Worm (Caenorhabditis elegans): ENCODE measurements around the gene Y32G9A.2.

Gene Y32G9A.2

ce11 chrV:1870515-1870940 is 47.8 kb upstream of the Y32G9A.2 start (continued):
- TF ChIP-seq nhr-90 (tag; optimal IDR thresholded peaks at IDR 0.05) = no peak
- TF ChIP-seq ztf-18 (tag; optimal IDR thresholded peaks at IDR 0.05) = peak; percentile 86
- TF ChIP-seq F57C9.4 (tag; optimal IDR thresholded peaks at IDR 0.05) = no peak
- no peak; the same call in 1 of the 2 replicates for TF ChIP-seq Y56A3A.18 (GFP tag; IDR thresholded peaks at IDR 0.05)
- TF ChIP-seq snpc-4 (GFP tag; optimal IDR thresholded peaks at IDR 0.05) = no peak
- TF ChIP-seq snpc-4 (tag; optimal IDR thresholded peaks at IDR 0.05) = peak in 2 of 4 experiments; percentile 2 to 9
- TF ChIP-seq nhr-120 (GFP tag; IDR thresholded peaks at IDR 0.05) = no peak
- no peak for TF ChIP-seq bed-2 (GFP tag; IDR thresholded peaks at IDR 0.05)
- TF ChIP-seq nfya-1 (tag; optimal IDR thresholded peaks at IDR 0.05; ENCODE audit: borderline replicate concordance, insufficient read depth) = no peak
- TF ChIP-seq sptf-2 (GFP tag; optimal IDR thresholded peaks at IDR 0.05) = peak; percentile 34
- TF ChIP-seq athp-1 (tag; optimal IDR thresholded peaks at IDR 0.05) = no peak
- TF ChIP-seq rpc-1 (optimal IDR thresholded peaks at IDR 0.05) = no peak
- TF ChIP-seq rpc-1 (tag; optimal IDR thresholded peaks at IDR 0.05) = no peak
- TF ChIP-seq F23B12.7 (tag; optimal IDR thresholded peaks at IDR 0.05; ENCODE audit: insufficient read depth) = no peak
- no peak for TF ChIP-seq lir-1 (GFP tag; conservative IDR thresholded peaks at IDR 0.05)
- TF ChIP-seq hrde-1 (tag; optimal IDR thresholded peaks at IDR 0.05; ENCODE audit: borderline replicate concordance) = peak; percentile 11
- TF ChIP-seq egl-44 (GFP tag; IDR thresholded peaks at IDR 0.05) = no peak
- peak; percentile 12 for TF ChIP-seq hmg-1.2 (GFP tag; IDR thresholded peaks at IDR 0.05)
- TF ChIP-seq B0019.2 (GFP tag; conservative IDR thresholded peaks at IDR 0.05) = peak; percentile 48; the same call in 1 of the 2 replicates
- no peak for TF ChIP-seq nhr-80 (tag; optimal IDR thresholded peaks at IDR 0.05)
- TF ChIP-seq him-1 (tag; optimal IDR thresholded peaks at IDR 0.05) = no peak
- TF ChIP-seq tlf-1 (GFP tag; optimal IDR thresholded peaks at IDR 0.05) = no peak
- TF ChIP-seq pbrm-1 (GFP tag; IDR thresholded peaks at IDR 0.05) = no peak
- TF ChIP-seq madf-3 (GFP tag; IDR thresholded peaks at IDR 0.05) = peak; percentile 60; the same call in 1 of the 2 replicates
- no peak for TF ChIP-seq C06A6.2 (GFP tag; conservative IDR thresholded peaks at IDR 0.05)
- no peak for TF ChIP-seq akir-1 (GFP tag; optimal IDR thresholded peaks at IDR 0.05)
- no peak for TF ChIP-seq bed-1 (GFP tag; IDR thresholded peaks at IDR 0.05)
- TF ChIP-seq ztf-3 (GFP tag; optimal IDR thresholded peaks at IDR 0.05) = no peak
- peak; percentile 78 for TF ChIP-seq ceh-91 (GFP tag; IDR thresholded peaks at IDR 0.05)
- peak; percentile 79 for TF ChIP-seq lsl-1 (GFP tag; optimal IDR thresholded peaks at IDR 0.05)
- no peak for TF ChIP-seq Y53F4B.3 (GFP tag; IDR thresholded peaks at IDR 0.05)
- peak; percentile 59; the same call in 1 of the 2 replicates for TF ChIP-seq hsf-1 (GFP tag; IDR thresholded peaks at IDR 0.05)
- 0 out of 2 replicates have a peak, but pooled peaks have one; percentile 54 for TF ChIP-seq aptf-3 (GFP tag; IDR thresholded peaks at IDR 0.05)
- no peak for TF ChIP-seq rcor-1 (GFP tag; IDR thresholded peaks at IDR 0.05)
- TF ChIP-seq F37B4.10 (GFP tag; IDR thresholded peaks at IDR 0.05) = no peak
- TF ChIP-seq die-1 (tag; optimal IDR thresholded peaks at IDR 0.05) = no peak
- no peak for TF ChIP-seq ZK185.1 (tag; optimal IDR thresholded peaks at IDR 0.05; ENCODE audit: poor library complexity, severe bottlenecking)
- no peak for TF ChIP-seq hlh-26 (GFP tag; conservative IDR thresholded peaks at IDR 0.05)
- TF ChIP-seq efl-1 (GFP tag; optimal IDR thresholded peaks at IDR 0.05) = peak; percentile 51
- no peak for TF ChIP-seq snpc-1.3 (tag; optimal IDR thresholded peaks at IDR 0.05; ENCODE audit: insufficient read depth)
- no peak for TF ChIP-seq tbx-9 (tag; optimal IDR thresholded peaks at IDR 0.05; ENCODE audit: borderline replicate concordance)
- TF ChIP-seq Y79H2A.3 (GFP tag; conservative IDR thresholded peaks at IDR 0.05) = peak; percentile 43; the same call in 1 of the 2 replicates
- no peak for TF ChIP-seq lag-1 (GFP tag; IDR thresholded peaks at IDR 0.05)
- TF ChIP-seq lin-40 (tag; optimal IDR thresholded peaks at IDR 0.05) = no peak
- TF ChIP-seq snpc-1.1 (tag; optimal IDR thresholded peaks at IDR 0.05; ENCODE audit: insufficient read depth) = no peak
- no peak for TF ChIP-seq lin-26 (GFP tag; IDR thresholded peaks at IDR 0.05)
- TF ChIP-seq ceh-79 (tag; optimal IDR thresholded peaks at IDR 0.05) = no peak
- TF ChIP-seq unc-130 (GFP tag; optimal IDR thresholded peaks at IDR 0.05) = peak; percentile 39

Data from whole organism, young adult.